Fruit fly (Drosophila melanogaster): ENCODE data around the gene CG6244.

dm6 chr3L:15823780-15824423, 15.8 kb downstream of the CG6244 start:
- TF ChIP-seq cic (GFP tag; optimal IDR thresholded peaks at IDR 0.05), result peak; percentile 68
- TF ChIP-seq ovo (GFP tag; optimal IDR thresholded peaks at IDR 0.05), result peak; percentile 31
- TF ChIP-seq CG7101 (tag; optimal IDR thresholded peaks at IDR 0.05), result peak; percentile 25
- TF ChIP-seq kay (GFP tag; ENCODE audit: borderline replicate concordance), result peak; percentile 89
